Fruit fly (Drosophila melanogaster): ENCODE results near the gene Edem2.

The Edem2 gene

DNA sequence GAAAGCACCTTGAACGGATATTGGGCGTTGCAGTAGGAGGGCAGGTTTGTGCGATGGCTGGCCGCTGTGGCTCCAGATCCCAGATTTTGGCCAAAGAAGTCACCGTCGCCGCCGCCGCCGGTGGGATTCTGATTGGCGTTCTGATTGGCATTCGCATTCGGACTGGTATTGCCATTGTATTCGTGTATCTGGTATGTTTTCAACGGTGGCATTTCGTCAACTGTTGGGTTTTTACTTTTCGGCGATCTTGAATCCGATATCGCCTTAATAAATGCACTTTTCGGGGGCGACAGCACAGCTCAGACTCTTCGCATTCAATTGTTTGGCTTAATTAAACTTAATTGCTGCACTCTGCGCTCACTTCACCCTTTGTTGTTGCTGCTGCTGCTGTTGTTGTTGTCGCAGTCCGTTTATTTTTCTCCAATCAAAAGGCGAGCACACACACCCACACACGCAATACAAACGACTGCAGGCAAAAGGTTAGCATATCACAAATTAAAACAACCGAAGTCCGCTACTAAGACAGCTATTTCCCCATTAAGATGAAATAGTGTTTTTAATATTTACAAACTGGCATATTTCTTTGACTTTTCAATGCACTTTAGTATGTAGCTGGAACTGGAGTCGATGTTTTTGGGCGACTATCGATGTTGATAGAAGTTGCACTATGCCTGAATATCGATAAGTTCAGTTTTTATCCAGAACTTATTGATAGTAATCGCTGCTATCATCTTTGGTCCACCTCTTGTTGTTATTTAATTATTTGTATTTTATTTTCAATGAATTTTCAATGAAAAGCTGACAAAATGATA, 27.5 kb downstream of the Edem2 start, which contains the start of the genes CG9426 and mRF1 (continued):
- TF ChIP-seq Dfd (GFP tag; optimal IDR thresholded peaks at IDR 0.05) (no peak), foxo (GFP tag; optimal IDR thresholded peaks at IDR 0.05) (no peak), br (GFP tag; optimal IDR thresholded peaks at IDR 0.05) (peak; percentile 41), jim (GFP tag; optimal IDR thresholded peaks at IDR 0.05) (no peak), dl (GFP tag; optimal IDR thresholded peaks at IDR 0.05; ENCODE audit: insufficient read depth in 1 of 2, partially characterized antibody in 2 of 2) (no peak), ey (GFP tag; optimal IDR thresholded peaks at IDR 0.05) (no peak), psq (GFP tag; optimal IDR thresholded peaks at IDR 0.05) (peak; percentile 15)

DNA sequence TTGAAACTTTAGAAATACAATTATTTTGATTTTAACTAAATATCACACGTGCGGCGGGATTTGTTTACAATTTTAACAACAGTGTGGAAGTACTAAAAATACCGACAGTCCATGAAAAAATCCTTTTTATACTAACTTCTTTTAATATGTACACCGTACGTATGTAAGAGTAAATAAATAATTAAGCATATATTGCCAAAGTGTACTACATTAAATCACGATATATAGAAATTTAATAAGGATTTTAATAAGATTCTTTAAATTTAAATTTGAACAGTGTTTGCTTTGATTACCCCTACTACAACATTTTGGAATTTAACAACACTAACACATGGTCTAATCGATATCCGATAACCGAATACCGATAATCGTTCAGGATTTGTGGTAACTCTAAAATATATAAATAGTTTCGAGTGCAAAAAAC, 30.2 kb downstream of the Edem2 start, which contains the start of the genes Ski6 and CG16812:
TSS of gene Ski6 (minus strand) at position 205 of the 424 bp plus-strand sequence.
TSS of gene CG16812 (plus strand) at position 363 of the 424 bp plus-strand sequence.
- TF ChIP-seq OdsH (GFP tag; optimal IDR thresholded peaks at IDR 0.05) (peak; percentile 70), tai (GFP tag; optimal IDR thresholded peaks at IDR 0.05) (no peak), sv (GFP tag; optimal IDR thresholded peaks at IDR 0.05) (peak; percentile 31), brk (GFP tag; optimal IDR thresholded peaks at IDR 0.05) (no peak), CG32264 (GFP tag; optimal IDR thresholded peaks at IDR 0.05) (no peak), h (GFP tag; optimal IDR thresholded peaks at IDR 0.05) (peak; percentile 73), HLH106 (tag; optimal IDR thresholded peaks at IDR 0.05) (peak; percentile 79), CG9705 (GFP tag; optimal IDR thresholded peaks at IDR 0.05) (peak; percentile 40), ey (GFP tag; optimal IDR thresholded peaks at IDR 0.05) (peak; percentile 46), sage (GFP tag; optimal IDR thresholded peaks at IDR 0.05) (peak; percentile 51), Hr83 (GFP tag; optimal IDR thresholded peaks at IDR 0.05; ENCODE audit: poor library complexity, severe bottlenecking) (peak; percentile 36)

DNA sequence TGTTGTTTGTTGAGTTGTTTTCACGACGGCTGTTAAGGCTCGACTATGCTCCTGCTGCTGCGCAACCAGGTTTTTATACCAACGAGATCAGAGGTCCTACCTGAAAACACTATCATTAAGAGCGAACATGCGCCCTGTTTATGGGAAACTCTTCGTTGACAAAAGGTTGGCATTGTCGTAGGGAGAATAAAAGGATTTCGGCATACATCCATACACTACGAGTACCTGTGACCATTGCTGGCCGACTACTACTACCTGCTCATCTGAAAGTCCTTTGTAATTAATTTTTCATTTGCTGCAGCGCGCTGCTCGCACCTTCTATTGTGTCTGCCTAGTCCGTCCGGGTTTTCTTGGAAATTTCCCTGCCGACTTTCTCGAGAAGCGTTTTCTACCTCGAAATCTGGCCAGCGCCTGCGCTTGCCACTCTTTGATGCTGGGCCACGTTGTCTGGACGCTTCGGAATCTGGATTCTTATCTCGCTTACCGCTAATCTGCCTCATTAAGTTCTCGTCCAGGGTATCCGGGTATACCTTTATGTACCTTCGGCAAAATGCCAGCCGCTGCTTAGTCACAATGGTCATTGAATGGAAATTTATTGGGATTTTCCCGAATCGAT, 33.3 kb downstream of the Edem2 start, which contains the start of gene CG15480:
TSS of gene CG15480 (minus strand) at position 51 of the 616 bp plus-strand sequence.
- TF ChIP-seq pan (optimal IDR thresholded peaks at IDR 0.05) (no peak), brk (GFP tag; optimal IDR thresholded peaks at IDR 0.05) (no peak), Jra (GFP tag; optimal IDR thresholded peaks at IDR 0.05) (no peak), CrebA (GFP tag; optimal IDR thresholded peaks at IDR 0.05; ENCODE audit: borderline replicate concordance) (no peak), psq (GFP tag; optimal IDR thresholded peaks at IDR 0.05) (no peak), lola (GFP tag; optimal IDR thresholded peaks at IDR 0.05) (no peak), GATAd (GFP tag; optimal IDR thresholded peaks at IDR 0.05) (no peak), sage (GFP tag; optimal IDR thresholded peaks at IDR 0.05) (no peak), woc (GFP tag; optimal IDR thresholded peaks at IDR 0.05) (no peak), sv (GFP tag; optimal IDR thresholded peaks at IDR 0.05) (no peak), Hr78 (GFP tag; optimal IDR thresholded peaks at IDR 0.05) (no peak), tai (GFP tag; optimal IDR thresholded peaks at IDR 0.05) (no peak), usp (GFP tag; optimal IDR thresholded peaks at IDR 0.05) (no peak), h (GFP tag; optimal IDR thresholded peaks at IDR 0.05) (no peak), N (GFP tag; optimal IDR thresholded peaks at IDR 0.05) (no peak), Hr83 (GFP tag; optimal IDR thresholded peaks at IDR 0.05; ENCODE audit: poor library complexity, severe bottlenecking) (no peak), HLH106 (tag; optimal IDR thresholded peaks at IDR 0.05) (no peak), Vsx2 (GFP tag; optimal IDR thresholded peaks at IDR 0.05; ENCODE audit: partially characterized antibody) (no peak)

DNA sequence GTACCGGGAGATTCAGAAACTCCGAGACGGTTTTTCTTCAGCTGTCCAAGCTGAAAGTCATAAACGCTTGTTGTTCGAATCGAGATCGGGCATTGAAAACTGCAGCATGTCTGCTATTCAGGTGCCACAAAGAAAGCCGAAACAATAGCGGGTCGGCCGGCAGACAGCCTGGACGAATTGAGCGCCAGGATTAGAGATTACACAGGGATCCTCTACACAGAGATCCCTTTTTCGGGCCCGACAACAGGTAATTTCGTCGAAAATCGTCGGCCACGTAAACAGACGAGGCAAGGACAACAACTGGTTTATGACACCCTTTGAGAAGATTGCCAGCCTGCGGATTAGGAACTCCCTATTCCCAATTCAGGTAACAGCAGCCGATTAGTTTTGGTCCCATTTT, 35.2 kb downstream of the Edem2 start, which contains the start of gene CG16813:
TSS of gene CG16813 (plus strand) at position 288 of the 400 bp plus-strand sequence.
- TF ChIP-seq dmrt93B (GFP tag; optimal IDR thresholded peaks at IDR 0.05) (no peak), jim (GFP tag; optimal IDR thresholded peaks at IDR 0.05) (no peak), pan (optimal IDR thresholded peaks at IDR 0.05) (no peak), Vsx2 (GFP tag; optimal IDR thresholded peaks at IDR 0.05; ENCODE audit: partially characterized antibody) (no peak), Dfd (GFP tag; optimal IDR thresholded peaks at IDR 0.05) (no peak), N (GFP tag; optimal IDR thresholded peaks at IDR 0.05) (no peak), Sp1 (GFP tag; optimal IDR thresholded peaks at IDR 0.05) (no peak), Hnf4 (GFP tag; optimal IDR thresholded peaks at IDR 0.05) (no peak), fru (GFP tag; optimal IDR thresholded peaks at IDR 0.05) (no peak), foxo (GFP tag; optimal IDR thresholded peaks at IDR 0.05) (no peak), br (GFP tag; optimal IDR thresholded peaks at IDR 0.05) (no peak), CG32264 (GFP tag; optimal IDR thresholded peaks at IDR 0.05) (no peak), Hr78 (GFP tag; optimal IDR thresholded peaks at IDR 0.05) (no peak), OdsH (GFP tag; optimal IDR thresholded peaks at IDR 0.05) (no peak)

Measured in whole organism, wandering third instar larva.